Fruit fly (Drosophila melanogaster): ENCODE data around the gene CG14340.

- TF ChIP-seq insv (optimal IDR thresholded peaks at IDR 0.05) (no peak), Sin3A (optimal IDR thresholded peaks at IDR 0.05) (no peak), psq (optimal IDR thresholded peaks at IDR 0.05) (no peak), h (optimal IDR thresholded peaks at IDR 0.05) (no peak)
Measured at dm6 chr2L:1127434-1128089, 14.8 kb downstream of the CG14340 start.

Measured in Kc167 (cell line).